Fruit fly (Drosophila melanogaster) whole organism, pupa: Measurements from ENCODE around the gene pasi2.
A peak's percentile ranks its signal among the peaks of the same experiment; 100 is the strongest.

Experiments
- CG10348 ChIP-seq: fragments of 200-800 bp; sonication (Bioruptor generic); IDR thresholded peaks from 2 replicates; pipeline ENCODE4 v1.3.6; 2022; ENCODE audit warnings: missing biosample characterization, missing genetic modification characterization
- CG12605 ChIP-seq: fragments of 200-800 bp; sonication (Bioruptor generic); IDR thresholded peaks from 2 replicates; pipeline ENCODE4 v1.3.6; 2022; ENCODE audit warnings: missing biosample characterization, missing genetic modification characterization
- CG13204 ChIP-seq: fragments of 200-800 bp; sonication (Bioruptor generic); optimal IDR thresholded peaks from 2 replicates; lab custom pipeline; 2018; ENCODE audit warnings: missing biosample characterization, mild to moderate bottlenecking, missing genetic modification characterization, moderate library complexity
- CG14655 ChIP-seq: fragments of 200-800 bp; sonication (Bioruptor generic); optimal IDR thresholded peaks from 3 replicates; lab custom pipeline; 2017; ENCODE audit warnings: mild to moderate bottlenecking, missing biosample characterization, missing genetic modification reagents, missing genetic modification characterization
- CG15710 ChIP-seq: fragments of 200-800 bp; sonication (Bioruptor generic); optimal IDR thresholded peaks from 2 replicates; lab custom pipeline; 2018; ENCODE audit warnings: missing biosample characterization, mild to moderate bottlenecking, missing genetic modification characterization, moderate library complexity
- CG17806 ChIP-seq: fragments of 200-800 bp; sonication (Bioruptor generic); optimal IDR thresholded peaks from 2 replicates; lab custom pipeline; 2018; ENCODE audit warnings: missing biosample characterization, mild to moderate bottlenecking, missing genetic modification characterization, moderate library complexity
- CG32121 ChIP-seq: fragments of 200-800 bp; sonication (Bioruptor generic); IDR thresholded peaks from 2 replicates; pipeline ENCODE4 v1.3.6; 2022; ENCODE audit warnings: missing biosample characterization, missing genetic modification characterization
- CG34367 ChIP-seq: fragments of 200-800 bp; sonication (Bioruptor generic); optimal IDR thresholded peaks from 2 replicates; lab custom pipeline; 2018; ENCODE audit warnings: missing biosample characterization, mild to moderate bottlenecking, missing genetic modification characterization
- CG4496 ChIP-seq: fragments of 200-800 bp; sonication (Bioruptor generic); IDR thresholded peaks from 3 replicates; pipeline ENCODE4 v1.3.6; 2022; ENCODE audit warnings: missing biosample characterization, missing genetic modification characterization
- CG8159 ChIP-seq: fragments of 200-800 bp; sonication (Bioruptor generic); optimal IDR thresholded peaks from 3 replicates; lab custom pipeline; 2018; ENCODE audit warnings: missing biosample characterization, mild to moderate bottlenecking, missing genetic modification characterization, moderate library complexity
- CG8301 ChIP-seq: fragments of 200-800 bp; sonication (Bioruptor generic); optimal IDR thresholded peaks from 2 replicates; lab custom pipeline; 2018; ENCODE audit warnings: missing biosample characterization, mild to moderate bottlenecking, missing genetic modification characterization
- CG9948 ChIP-seq: fragments of 200-800 bp; sonication (Bioruptor generic); optimal IDR thresholded peaks from 2 replicates; lab custom pipeline; 2018; ENCODE audit warnings: missing biosample characterization, mild to moderate bottlenecking, missing genetic modification characterization, moderate library complexity
- D1 ChIP-seq: fragments of 200-800 bp; sonication (Bioruptor generic); optimal IDR thresholded peaks from 2 replicates; lab custom pipeline; 2018; ENCODE audit warnings: missing biosample characterization, mild to moderate bottlenecking, missing genetic modification characterization, moderate library complexity
- EcR ChIP-seq: fragments of 200-800 bp; sonication (Bioruptor generic); optimal IDR thresholded peaks from 3 replicates; lab custom pipeline; 2019; ENCODE audit warnings: missing biosample characterization, missing genetic modification characterization, mild to moderate bottlenecking, moderate library complexity, missing genetic modification reagents
- Ets98B ChIP-seq: fragments of 200-800 bp; sonication (Bioruptor generic); IDR thresholded peaks from 2 replicates; pipeline ENCODE4 v1.3.6; 2022; ENCODE audit warnings: missing biosample characterization, missing genetic modification characterization
- Pif1A ChIP-seq: fragments of 200-800 bp; sonication (Bioruptor generic); optimal IDR thresholded peaks from 3 replicates; lab custom pipeline; 2016; ENCODE audit warnings: missing biosample characterization, missing genetic modification characterization
- Pif1B ChIP-seq: fragments of 200-800 bp; sonication (Bioruptor generic); optimal IDR thresholded peaks from 3 replicates; lab custom pipeline; 2016; ENCODE audit warnings: missing biosample characterization, missing genetic modification characterization
- Snoo ChIP-seq: fragments of 200-800 bp; sonication (Bioruptor generic); optimal IDR thresholded peaks from 3 replicates; lab custom pipeline; 2017; ENCODE audit warnings: missing biosample characterization, mild to moderate bottlenecking, missing genetic modification characterization, inconsistent platforms
- fd96Ca ChIP-seq: fragments of 200-800 bp; sonication (Bioruptor generic); IDR thresholded peaks from 3 replicates; pipeline ENCODE4 v1.3.6; 2022; ENCODE audit warnings: missing biosample characterization, missing genetic modification characterization
- gl ChIP-seq: fragments of 200-800 bp; sonication (Bioruptor generic); optimal IDR thresholded peaks from 2 replicates; lab custom pipeline; 2018; ENCODE audit warnings: missing biosample characterization, mild to moderate bottlenecking, missing genetic modification characterization
- rn ChIP-seq: fragments of 200-800 bp; sonication (Bioruptor generic); IDR thresholded peaks from 2 replicates; pipeline ENCODE4 v1.3.6; 2022; ENCODE audit warnings: missing biosample characterization, missing genetic modification characterization

Gene pasi2

DNA sequence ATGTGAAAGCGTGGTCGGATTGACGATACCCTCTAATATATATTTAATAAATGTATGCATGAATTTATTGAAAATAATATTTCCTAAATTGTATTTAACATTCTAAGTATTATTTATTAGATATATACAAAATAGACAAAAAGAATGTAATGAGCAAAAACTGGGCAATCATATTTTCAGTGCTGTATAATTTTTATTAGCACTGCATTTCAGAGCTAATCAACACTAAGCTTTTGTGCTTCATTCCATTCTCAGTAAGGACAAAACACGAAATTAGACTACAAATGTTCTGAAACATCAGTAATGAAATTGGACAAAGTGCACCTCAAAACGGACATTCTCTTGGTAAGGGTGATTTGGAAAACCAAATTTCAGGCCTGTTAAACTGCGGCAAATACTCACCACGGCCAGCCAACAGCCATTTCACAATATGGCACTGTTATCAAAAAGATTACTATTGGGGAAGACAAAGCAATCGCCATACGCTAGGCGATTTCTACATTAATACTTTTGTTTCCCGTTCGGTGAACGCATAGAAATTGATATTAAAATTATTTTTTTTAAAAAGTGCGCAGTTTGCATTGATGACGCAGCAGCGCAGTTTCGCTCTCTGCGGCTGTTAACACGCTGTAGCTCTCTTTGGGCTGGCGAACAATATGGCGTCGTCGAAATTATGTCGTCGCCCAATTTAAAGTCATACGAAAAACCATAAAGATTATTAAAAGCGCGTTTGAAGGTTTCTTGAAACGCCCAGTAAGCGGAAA, 5.6 kb downstream of the pasi2 start:
- TF ChIP-seq Ets98B (GFP tag; lab: Robert Waterston, UW): peak; percentile 60
- peak; percentile 88 for TF ChIP-seq CG8159 (tag; lab: Kevin White, UChicago)
- TF ChIP-seq CG10348 (GFP tag; lab: Robert Waterston, UW): no peak
- peak; percentile 44 for TF ChIP-seq CG13204 (GFP tag; lab: Kevin White, UChicago)
- peak; percentile 74; the same call in 2 of the 3 replicates for TF ChIP-seq fd96Ca (GFP tag; lab: Robert Waterston, UW)
- peak; percentile 84 for TF ChIP-seq Snoo (tag; lab: Kevin White, UChicago)
- TF ChIP-seq CG17806 (tag; lab: Kevin White, UChicago): peak; percentile 76
- TF ChIP-seq rn (GFP tag; lab: Robert Waterston, UW): peak; percentile 35; the same call in 1 of the 2 replicates
- TF ChIP-seq CG15710 (tag; lab: Kevin White, UChicago): peak; percentile 83
- peak; percentile 85 for TF ChIP-seq CG8301 (tag; lab: Kevin White, UChicago)
- peak; percentile 48 for TF ChIP-seq Pif1A (GFP tag; lab: Kevin White, UChicago)
- TF ChIP-seq CG34367 (tag; lab: Kevin White, UChicago): peak; percentile 79
- TF ChIP-seq CG4496 (GFP tag; lab: Robert Waterston, UW): peak; percentile 86
- no peak for TF ChIP-seq EcR (GFP tag; lab: Kevin White, UChicago)
- peak; percentile 26; the same call in 1 of the 2 replicates for TF ChIP-seq CG12605 (GFP tag; lab: Robert Waterston, UW)
- peak; percentile 77 for TF ChIP-seq CG32121 (GFP tag; lab: Robert Waterston, UW)
- peak; percentile 82 for TF ChIP-seq CG9948 (tag; lab: Kevin White, UChicago)
- peak; percentile 60 for TF ChIP-seq Pif1B (GFP tag; lab: Kevin White, UChicago)
- peak; percentile 91 for TF ChIP-seq CG14655 (GFP tag; lab: Kevin White, UChicago)
- peak; percentile 89 for TF ChIP-seq D1 (tag; lab: Kevin White, UChicago)
- peak; percentile 65 for TF ChIP-seq gl (tag; lab: Kevin White, UChicago)

- TF ChIP-seq CG10348 (GFP tag; lab: Robert Waterston, UW): no peak
- TF ChIP-seq CG8301 (tag; lab: Kevin White, UChicago): peak; percentile 83
- TF ChIP-seq Snoo (tag; lab: Kevin White, UChicago): peak; percentile 80
- peak; percentile 67 for TF ChIP-seq Ets98B (GFP tag; lab: Robert Waterston, UW)
- TF ChIP-seq D1 (tag; lab: Kevin White, UChicago): peak; percentile 31
- TF ChIP-seq CG8159 (tag; lab: Kevin White, UChicago): peak; percentile 89
- TF ChIP-seq rn (GFP tag; lab: Robert Waterston, UW): peak; percentile 37; the same call in 1 of the 2 replicates
- peak; percentile 86 for TF ChIP-seq CG15710 (tag; lab: Kevin White, UChicago)
- TF ChIP-seq CG32121 (GFP tag; lab: Robert Waterston, UW): peak; percentile 56
- peak; percentile 74 for TF ChIP-seq CG9948 (tag; lab: Kevin White, UChicago)
- peak; percentile 44 for TF ChIP-seq EcR (GFP tag; lab: Kevin White, UChicago)
- peak; percentile 80 for TF ChIP-seq Pif1A (GFP tag; lab: Kevin White, UChicago)
- TF ChIP-seq CG13204 (GFP tag; lab: Kevin White, UChicago): peak; percentile 72
- TF ChIP-seq CG14655 (GFP tag; lab: Kevin White, UChicago): peak; percentile 86
- peak; percentile 75 for TF ChIP-seq CG34367 (tag; lab: Kevin White, UChicago)
- peak; percentile 71; the same call in 1 of the 3 replicates for TF ChIP-seq fd96Ca (GFP tag; lab: Robert Waterston, UW)
- TF ChIP-seq CG4496 (GFP tag; lab: Robert Waterston, UW): peak; percentile 80
- TF ChIP-seq CG17806 (tag; lab: Kevin White, UChicago): peak; percentile 74
- peak; percentile 59 for TF ChIP-seq gl (tag; lab: Kevin White, UChicago)
- peak; percentile 82 for TF ChIP-seq Pif1B (GFP tag; lab: Kevin White, UChicago)
- TF ChIP-seq CG12605 (GFP tag; lab: Robert Waterston, UW): peak; percentile 40
Measured at dm6 chr3R:9341189-9342012, 6.4 kb downstream of the pasi2 start.

DNA sequence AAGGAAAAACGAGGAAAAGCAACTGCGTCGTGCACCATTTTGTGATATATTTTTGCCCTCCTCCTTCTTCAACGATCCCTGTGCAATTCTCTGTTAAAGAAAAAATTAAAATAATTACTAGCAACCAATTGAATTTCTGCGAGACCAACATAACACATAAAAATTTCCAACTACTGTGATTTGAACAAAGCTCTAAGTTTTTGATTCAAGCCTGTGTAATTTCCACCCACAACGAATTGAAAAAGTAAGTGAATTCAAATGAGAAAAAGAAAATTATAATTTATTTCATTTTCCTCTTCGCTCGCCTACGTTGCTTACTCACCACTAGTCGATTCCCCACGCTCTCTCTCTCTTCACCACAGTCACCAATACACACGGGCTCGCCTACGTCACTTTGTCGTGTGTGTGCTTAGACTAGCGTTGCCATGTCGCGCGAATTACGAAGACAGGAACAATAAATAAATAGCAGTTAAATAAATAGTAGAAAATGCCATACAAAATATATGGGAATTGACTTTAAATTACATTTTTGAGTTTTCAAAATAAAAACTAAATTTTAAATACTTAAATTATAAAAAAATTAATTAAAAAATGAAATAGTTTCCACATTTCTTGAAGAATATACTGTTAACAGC, 7.4 kb downstream of the pasi2 start:
- TF ChIP-seq CG9948 (tag; lab: Kevin White, UChicago) (no peak), Ets98B (GFP tag; lab: Robert Waterston, UW) (peak; percentile 44; the same call in 1 of the 2 replicates), CG13204 (GFP tag; lab: Kevin White, UChicago) (no peak), CG4496 (GFP tag; lab: Robert Waterston, UW) (no peak), CG34367 (tag; lab: Kevin White, UChicago) (peak; percentile 20), rn (GFP tag; lab: Robert Waterston, UW) (no peak), Pif1A (GFP tag; lab: Kevin White, UChicago) (peak; percentile 51), CG32121 (GFP tag; lab: Robert Waterston, UW) (peak; percentile 38; the same call in 1 of the 2 replicates), CG17806 (tag; lab: Kevin White, UChicago) (peak; percentile 8), CG10348 (GFP tag; lab: Robert Waterston, UW) (no peak), CG14655 (GFP tag; lab: Kevin White, UChicago) (peak; percentile 0), fd96Ca (GFP tag; lab: Robert Waterston, UW) (no peak), EcR (GFP tag; lab: Kevin White, UChicago) (peak; percentile 5), CG8159 (tag; lab: Kevin White, UChicago) (peak; percentile 5), D1 (tag; lab: Kevin White, UChicago) (peak; percentile 65), Snoo (tag; lab: Kevin White, UChicago) (peak; percentile 47), CG12605 (GFP tag; lab: Robert Waterston, UW) (0 out of 2 replicates have a peak, but pooled peaks have one; percentile 49), CG15710 (tag; lab: Kevin White, UChicago) (no peak), gl (tag; lab: Kevin White, UChicago) (peak; percentile 22), CG8301 (tag; lab: Kevin White, UChicago) (no peak), Pif1B (GFP tag; lab: Kevin White, UChicago) (peak; percentile 65)
